Worm (Caenorhabditis elegans) whole organism, L3 larva: ENCODE measurements around the gene rpl-33.
"Not testable (repeated sequence)": the region's sequence is repeated elsewhere in the genome, so short reads cannot be mapped to it uniquely, and the experiment has no call there.

Experiments used
- aly-2 ChIP-seq: fragments of 150-350 bp; optimal IDR thresholded peaks from 2 replicates; lab custom pipeline; 2014; ENCODE audit warnings: missing biosample characterization, missing genetic modification characterization
- ama-1 ChIP-seq: fragments of 150-350 bp; optimal IDR thresholded peaks from 2 replicates; lab custom pipeline; 2018
- ceh-16 ChIP-seq: sonication (generic microtip); optimal IDR thresholded peaks from 2 replicates; lab custom pipeline; 2017; ENCODE audit warnings: missing biosample characterization, missing genetic modification characterization
- ceh-28 ChIP-seq: fragments of 150-350 bp; optimal IDR thresholded peaks from 2 replicates; lab custom pipeline; 2014; ENCODE audit warnings: missing biosample characterization, missing genetic modification reagents, missing genetic modification characterization
- ceh-82 ChIP-seq: fragments of 150-350 bp; optimal IDR thresholded peaks from 2 replicates; lab custom pipeline; 2014; ENCODE audit warnings: missing biosample characterization, missing genetic modification characterization
- egl-5 ChIP-seq: fragments of 150-350 bp; optimal IDR thresholded peaks from 2 replicates; lab custom pipeline; 2017; ENCODE audit warnings: missing biosample characterization, missing genetic modification reagents, missing genetic modification characterization, inconsistent platforms
- elt-1 ChIP-seq: fragments of 150-350 bp; optimal IDR thresholded peaks from 2 replicates; lab custom pipeline; 2014; ENCODE audit warnings: missing biosample characterization, missing genetic modification characterization
- elt-2 ChIP-seq: sonication (generic microtip); optimal IDR thresholded peaks from 2 replicates; lab custom pipeline; 2016; ENCODE audit warnings: missing genetic modification reagents, mild to moderate bottlenecking, missing genetic modification characterization, missing compliant biosample characterization
- elt-3 ChIP-seq, 3 experiments: fragments of 150-350 bp in 1 of 3; sonication (generic microtip) in 2 of 3; optimal IDR thresholded peaks; 2 replicates in 2 of 3; 4 replicates in 1 of 3; lab custom pipeline; 2014 to 2017; ENCODE audit warnings: missing biosample characterization in 3 of 3, missing genetic modification characterization in 3 of 3
- fkh-10 ChIP-seq: sonication (generic microtip); optimal IDR thresholded peaks from 2 replicates; lab custom pipeline; 2017; ENCODE audit warnings: missing biosample characterization, missing genetic modification reagents, missing genetic modification characterization
- fkh-2 ChIP-seq: fragments of 150-350 bp; optimal IDR thresholded peaks from 2 replicates; lab custom pipeline; 2014; ENCODE audit warnings: missing biosample characterization, missing genetic modification reagents, missing genetic modification characterization
- jun-1 ChIP-seq: fragments of 150-350 bp; optimal IDR thresholded peaks from 2 replicates; lab custom pipeline; 2014; ENCODE audit warnings: missing biosample characterization, missing genetic modification reagents, missing genetic modification characterization
- lin-15B ChIP-seq: fragments of 150-350 bp; optimal IDR thresholded peaks from 2 replicates; lab custom pipeline; 2014; ENCODE audit warnings: missing biosample characterization, missing genetic modification characterization
- lin-39 ChIP-seq: fragments of 150-350 bp; optimal IDR thresholded peaks from 2 replicates; lab custom pipeline; 2018; ENCODE audit warnings: missing biosample characterization, missing genetic modification reagents, missing genetic modification characterization
- lsy-12 ChIP-seq: sonication (generic microtip); optimal IDR thresholded peaks from 2 replicates; lab custom pipeline; 2016; ENCODE audit warnings: mild to moderate bottlenecking, missing genetic modification characterization, missing compliant biosample characterization
- mdl-1 ChIP-seq: fragments of 150-350 bp; optimal IDR thresholded peaks from 2 replicates; lab custom pipeline; 2014; ENCODE audit warnings: missing biosample characterization, missing genetic modification characterization
- mml-1 ChIP-seq: fragments of 150-350 bp; sonication (generic microtip); optimal IDR thresholded peaks from 3 replicates; lab custom pipeline; 2014; ENCODE audit warnings: missing biosample characterization, missing genetic modification characterization
- nhr-11 ChIP-seq: fragments of 150-350 bp; optimal IDR thresholded peaks from 2 replicates; lab custom pipeline; 2014; ENCODE audit warnings: missing biosample characterization, missing genetic modification characterization
- nhr-237 ChIP-seq: fragments of 150-350 bp; optimal IDR thresholded peaks from 2 replicates; lab custom pipeline; 2014; ENCODE audit warnings: missing biosample characterization, missing genetic modification characterization
- nhr-25 ChIP-seq: sonication (generic microtip); optimal IDR thresholded peaks from 2 replicates; lab custom pipeline; 2017; ENCODE audit warnings: missing biosample characterization, missing genetic modification characterization
- nhr-28 ChIP-seq: fragments of 150-350 bp; optimal IDR thresholded peaks from 2 replicates; lab custom pipeline; 2014; ENCODE audit warnings: missing biosample characterization, missing genetic modification characterization
- nhr-43 ChIP-seq: sonication (generic microtip); optimal IDR thresholded peaks from 2 replicates; lab custom pipeline; 2016; ENCODE audit warnings: mild to moderate bottlenecking, missing genetic modification characterization, missing compliant biosample characterization; ENCODE audit not compliant: poor library complexity, severe bottlenecking
- nhr-67 ChIP-seq: fragments of 150-350 bp; optimal IDR thresholded peaks from 2 replicates; lab custom pipeline; 2014; ENCODE audit warnings: missing biosample characterization, missing genetic modification characterization
- pha-4 ChIP-seq: fragments of 150-350 bp; optimal IDR thresholded peaks from 2 replicates; lab custom pipeline; 2014; ENCODE audit warnings: missing biosample characterization, missing genetic modification reagents, missing genetic modification characterization
- sea-2 ChIP-seq: fragments of 150-350 bp; sonication (generic microtip); optimal IDR thresholded peaks from 4 replicates; lab custom pipeline; 2014; ENCODE audit warnings: missing biosample characterization, missing genetic modification reagents, missing genetic modification characterization
- skn-1 ChIP-seq: fragments of 150-350 bp; optimal IDR thresholded peaks from 2 replicates; lab custom pipeline; 2014; ENCODE audit warnings: missing biosample characterization, missing genetic modification characterization
- snpc-4 ChIP-seq: fragments of 150-350 bp; optimal IDR thresholded peaks from 2 replicates; lab custom pipeline; 2014; ENCODE audit warnings: missing biosample characterization, missing genetic modification characterization
- unc-62 ChIP-seq: fragments of 150-350 bp; sonication (generic microtip); optimal IDR thresholded peaks from 4 replicates; lab custom pipeline; 2014; ENCODE audit warnings: missing biosample characterization, missing genetic modification reagents, missing genetic modification characterization
- zag-1 ChIP-seq: fragments of 150-350 bp; optimal IDR thresholded peaks from 2 replicates; lab custom pipeline; 2014; ENCODE audit warnings: missing biosample characterization, missing genetic modification characterization
- ztf-11 ChIP-seq: fragments of 150-350 bp; optimal IDR thresholded peaks from 2 replicates; lab custom pipeline; 2014; ENCODE audit warnings: missing biosample characterization, missing genetic modification characterization
- ztf-4 ChIP-seq: fragments of 150-350 bp; optimal IDR thresholded peaks from 2 replicates; lab custom pipeline; 2014; ENCODE audit warnings: missing biosample characterization, missing genetic modification characterization

Gene rpl-33

DNA sequence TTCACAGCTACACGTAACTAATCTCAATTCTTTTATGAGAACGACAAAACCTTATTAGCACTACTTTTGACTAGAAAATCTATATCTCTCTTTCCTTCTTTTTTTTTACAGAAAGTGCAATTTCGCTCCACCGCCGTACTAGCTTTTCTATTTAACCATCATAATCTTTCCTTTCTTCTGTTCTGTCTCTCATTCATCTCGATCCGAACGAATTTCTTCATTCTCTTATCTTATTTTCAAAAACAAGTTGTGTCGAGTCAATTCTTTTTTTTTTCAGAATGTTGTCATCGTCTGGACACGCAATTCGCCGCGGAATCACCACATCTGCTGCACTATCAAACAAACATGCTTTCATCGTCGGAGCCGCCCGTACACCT is 31.8 kb upstream of the rpl-33 start, which contains the start of gene kat-1:
Gene kat-1 (plus strand): TSS at position 278 of the 377 bp plus-strand sequence.
- TF ChIP-seq snpc-4 (tag; lab: Kevin White, UChicago) (no peak), mml-1 (tag; lab: Kevin White, UChicago) (no peak), ceh-16 (no peak), elt-2 (no peak), ztf-11 (tag; lab: Kevin White, UChicago) (no peak), lin-39 (no peak)

- TF ChIP-seq aly-2, result no peak
- no peak for TF ChIP-seq lin-15B
- no peak for TF ChIP-seq lsy-12
- TF ChIP-seq ceh-82 (tag; lab: Kevin White, UChicago), result no peak
- TF ChIP-seq ama-1, result peak; percentile 17
Measured at ce11 chrII:7075564-7076228, 29.7 kb upstream of the rpl-33 start, which contains the start of gene T02G5.7. TSS of gene T02G5.7 (plus strand) at chrII:7075614.

ce11 chrII:7084021-7084420 is 21.3 kb upstream of the rpl-33 start, which contains the start of the genes T02G5.14 and T02G5.15:
TSS of gene T02G5.14 (plus strand) at chrII:7084321.
TSS of gene T02G5.15 (plus strand) at chrII:7084321.
- TF ChIP-seq nhr-28 (tag; lab: Kevin White, UChicago); ztf-4; mdl-1 (tag; lab: Kevin White, UChicago): not testable (repeated sequence)

ce11 chrII:7090085-7090484 is 15.3 kb upstream of the rpl-33 start:
- TF ChIP-seq egl-5 (tag; lab: Kevin White, UChicago), result peak; percentile 31
- TF ChIP-seq nhr-67 (tag; lab: Kevin White, UChicago), result no peak
- peak; percentile 71 for TF ChIP-seq nhr-25 (tag; lab: Kevin White, UChicago)

- TF ChIP-seq nhr-11 (tag; lab: Kevin White, UChicago), result no peak
- TF ChIP-seq lin-39, result no peak
- no peak for TF ChIP-seq sea-2 (GFP tag; lab: Kevin White, UChicago)
- no peak for TF ChIP-seq ceh-28 (tag; lab: Kevin White, UChicago)
- TF ChIP-seq ztf-11 (tag; lab: Kevin White, UChicago), result no peak
- TF ChIP-seq mml-1 (tag; lab: Kevin White, UChicago), result no peak
- no peak for TF ChIP-seq nhr-237
Measured at ce11 chrII:7090852-7091251, 14.5 kb upstream of the rpl-33 start.

- TF ChIP-seq elt-3 (tag; optimal IDR thresholded peaks at IDR 0.05; lab: Kevin White, UChicago) (no peak), nhr-43 (tag; lab: Kevin White, UChicago) (no peak), nhr-11 (tag; lab: Kevin White, UChicago) (no peak), zag-1 (no peak), pha-4 (tag; lab: Kevin White, UChicago) (no peak), lin-15B (no peak), ama-1 (no peak), nhr-25 (tag; lab: Kevin White, UChicago) (no peak), elt-1 (tag; lab: Kevin White, UChicago) (no peak), unc-62 (GFP tag; lab: Kevin White, UChicago) (no peak), ceh-28 (tag; lab: Kevin White, UChicago) (no peak), aly-2 (no peak), ceh-16 (no peak), fkh-2 (tag; lab: Kevin White, UChicago) (no peak), mml-1 (tag; lab: Kevin White, UChicago) (no peak), ceh-82 (tag; lab: Kevin White, UChicago) (no peak), skn-1 (tag; lab: Kevin White, UChicago) (no peak), fkh-10 (GFP tag; lab: Kevin White, UChicago) (no peak), jun-1 (no peak)
Measured at ce11 chrII:7093339-7093821, 12.0 kb upstream of the rpl-33 start, which contains the start of gene T02G5.3. TSS of gene T02G5.3 (plus strand) at chrII:7093389.
